Fruit fly (Drosophila melanogaster): Measurements from ENCODE around the gene CG14053.

Gene CG14053

DNA sequence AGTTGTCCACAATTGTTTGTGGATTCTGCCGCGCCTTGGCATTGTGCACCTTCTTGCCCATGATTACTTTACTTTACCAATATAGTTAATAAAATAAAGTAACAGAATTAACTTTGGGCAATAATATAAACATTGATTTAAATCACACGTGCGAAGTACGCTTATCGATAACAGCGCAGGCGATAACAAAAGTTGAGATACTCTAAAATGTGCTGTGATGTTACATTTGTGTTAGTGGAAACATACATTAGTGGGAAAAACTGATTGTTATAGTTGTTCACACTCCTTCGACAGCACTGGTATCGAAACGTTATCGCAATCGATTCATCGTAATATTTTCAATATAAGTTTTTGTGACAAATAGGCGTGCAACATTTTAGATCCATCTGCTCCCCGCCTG, 48.1 kb upstream of the CG14053 start, which contains the start of gene kz (continued):
- TF ChIP-seq CG4404 (GFP tag; IDR thresholded peaks at IDR 0.05) (no peak), Nf-YB (GFP tag; optimal IDR thresholded peaks at IDR 0.05) (no peak), en (GFP tag; optimal IDR thresholded peaks at IDR 0.05) (no peak), CG7987 (GFP tag; optimal IDR thresholded peaks at IDR 0.05) (no peak), pnt (GFP tag; optimal IDR thresholded peaks at IDR 0.05) (no peak), scrt (GFP tag; optimal IDR thresholded peaks at IDR 0.05) (no peak), CG17612 (GFP tag; IDR thresholded peaks at IDR 0.05) (no peak), CG10431 (GFP tag; optimal IDR thresholded peaks at IDR 0.05) (no peak), Bteb2 (GFP tag; optimal IDR thresholded peaks at IDR 0.05) (no peak), unc-4 (GFP tag; IDR thresholded peaks at IDR 0.05; ENCODE audit: partially characterized antibody) (peak; percentile 75), bigmax (GFP tag; optimal IDR thresholded peaks at IDR 0.05) (no peak), Adf1 (GFP tag; IDR thresholded peaks at IDR 0.05) (0 out of 2 replicates have a peak, but pooled peaks have one; percentile 9), toy (GFP tag; IDR thresholded peaks at IDR 0.05) (no peak), MESR4 (GFP tag; optimal IDR thresholded peaks at IDR 0.05) (peak; percentile 67), C15 (GFP tag; IDR thresholded peaks at IDR 0.05) (no peak), Sry-δ (GFP tag; optimal IDR thresholded peaks at IDR 0.05) (peak; percentile 79), CG11093 (GFP tag; IDR thresholded peaks at IDR 0.05) (no peak), ind (GFP tag; optimal IDR thresholded peaks at IDR 0.05) (no peak), dm (GFP tag; optimal IDR thresholded peaks at IDR 0.05) (peak; percentile 92), CG11695 (GFP tag; IDR thresholded peaks at IDR 0.05) (no peak), CG10147 (GFP tag; optimal IDR thresholded peaks at IDR 0.05) (no peak), CG8924 (tag; optimal IDR thresholded peaks at IDR 0.05) (no peak), CG8388 (GFP tag; optimal IDR thresholded peaks at IDR 0.05) (no peak), CG5953 (GFP tag; IDR thresholded peaks at IDR 0.05) (no peak), CG13296 (GFP tag; optimal IDR thresholded peaks at IDR 0.05) (no peak), Asciz (GFP tag; optimal IDR thresholded peaks at IDR 0.05) (no peak), kay (GFP tag; optimal IDR thresholded peaks at IDR 0.05) (no peak), Abd-B (GFP tag; optimal IDR thresholded peaks at IDR 0.05) (no peak), crol (GFP tag; IDR thresholded peaks at IDR 0.05) (no peak), CG3995 (GFP tag; optimal IDR thresholded peaks at IDR 0.05) (peak; percentile 58), Elba2 (GFP tag; optimal IDR thresholded peaks at IDR 0.05) (no peak), D (optimal IDR thresholded peaks at IDR 0.05) (no peak), D (GFP tag; optimal IDR thresholded peaks at IDR 0.05) (no peak), CG16815 (GFP tag; optimal IDR thresholded peaks at IDR 0.05) (no peak), CG12219 (GFP tag; optimal IDR thresholded peaks at IDR 0.05) (no peak), HmgD (GFP tag; optimal IDR thresholded peaks at IDR 0.05) (peak; percentile 30), CG30403 (GFP tag; optimal IDR thresholded peaks at IDR 0.05) (no peak), Poxn (GFP tag; IDR thresholded peaks at IDR 0.05) (no peak), CG4854 (GFP tag; optimal IDR thresholded peaks at IDR 0.05) (no peak), Chrac-16 (GFP tag; optimal IDR thresholded peaks at IDR 0.05) (no peak), dimm (GFP tag; IDR thresholded peaks at IDR 0.05) (no peak), CG1602 (GFP tag; optimal IDR thresholded peaks at IDR 0.05) (no peak), Sox102F (GFP tag; optimal IDR thresholded peaks at IDR 0.05) (no peak), CG14441 (GFP tag; IDR thresholded peaks at IDR 0.05) (no peak), stwl (tag; optimal IDR thresholded peaks at IDR 0.05) (peak; percentile 88), CG31224 (GFP tag; IDR thresholded peaks at IDR 0.05) (no peak), ro (GFP tag; IDR thresholded peaks at IDR 0.05) (no peak), CG1792 (GFP tag; optimal IDR thresholded peaks at IDR 0.05) (no peak), knrl (GFP tag; IDR thresholded peaks at IDR 0.05; ENCODE audit: partially characterized antibody) (peak; percentile 82), ranshi (GFP tag; IDR thresholded peaks at IDR 0.05) (no peak), esg (GFP tag; conservative IDR thresholded peaks at IDR 0.05) (no peak), cato (GFP tag; optimal IDR thresholded peaks at IDR 0.05; ENCODE audit: borderline replicate concordance) (no peak), CG12391 (tag; optimal IDR thresholded peaks at IDR 0.05) (no peak)
